Fruit fly (Drosophila melanogaster): ENCODE results near the gene Fbw5.
A peak's percentile ranks its signal among the peaks of the same experiment; 100 is the strongest.

Fbw5 gene

DNA sequence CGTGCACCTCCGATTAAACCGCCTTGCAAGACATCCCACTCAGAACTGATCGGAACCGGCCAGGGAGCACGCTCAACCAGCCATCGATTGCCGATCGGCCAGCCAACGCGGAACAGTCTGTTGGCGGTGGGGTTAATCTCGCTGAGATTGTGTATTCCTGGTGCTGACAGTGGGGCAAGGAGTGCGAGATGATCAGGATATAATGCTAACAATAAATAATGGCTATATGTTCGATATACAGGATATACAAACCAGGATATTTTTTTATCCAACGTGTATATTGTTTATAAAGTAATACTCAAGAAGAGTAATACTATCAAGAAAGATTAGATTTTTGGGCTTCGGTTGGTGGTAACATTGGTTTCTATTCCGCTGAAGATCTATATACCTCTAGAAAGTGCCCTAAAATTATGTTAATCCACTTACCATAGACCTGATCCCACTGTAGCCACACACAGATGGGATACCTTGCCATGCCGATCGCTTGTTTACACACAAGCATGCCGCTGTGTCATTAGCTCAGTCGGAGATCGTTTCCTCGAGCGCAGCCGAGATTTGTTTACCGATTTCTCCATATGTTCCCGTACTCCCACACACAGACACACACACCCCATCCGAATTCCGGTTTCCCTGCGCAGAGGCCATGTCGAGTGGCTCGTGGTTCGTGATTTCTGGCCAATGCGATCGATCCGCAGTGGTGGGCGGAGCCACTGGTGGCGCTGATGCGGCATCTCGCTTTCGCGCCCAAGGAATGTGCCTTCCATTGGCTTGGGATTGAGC, 46.2 kb downstream of the Fbw5 start, which contains the start of gene H2.0:
H2.0 (minus strand) TSS at position 51 of the 780 bp plus-strand sequence.
- TF ChIP-seq Ets98B (GFP tag; IDR thresholded peaks at IDR 0.05) = peak; percentile 21; the same call in 1 of the 2 replicates
- peak; percentile 10 for TF ChIP-seq CG13204 (GFP tag; optimal IDR thresholded peaks at IDR 0.05)
- TF ChIP-seq rn (GFP tag; IDR thresholded peaks at IDR 0.05) = 0 out of 2 replicates have a peak, but pooled peaks have one; percentile 17
- 0 out of 3 replicates have a peak, but pooled peaks have one; percentile 17 for TF ChIP-seq fd96Ca (GFP tag; IDR thresholded peaks at IDR 0.05)
- TF ChIP-seq CG12605 (GFP tag; IDR thresholded peaks at IDR 0.05) = no peak
- peak; percentile 75 for TF ChIP-seq CG15710 (tag; optimal IDR thresholded peaks at IDR 0.05)
- TF ChIP-seq CG9948 (tag; optimal IDR thresholded peaks at IDR 0.05) = peak; percentile 62
- TF ChIP-seq gl (tag; optimal IDR thresholded peaks at IDR 0.05) = peak; percentile 42
- peak; percentile 79 for TF ChIP-seq CG14655 (GFP tag; optimal IDR thresholded peaks at IDR 0.05)
- peak; percentile 75 for TF ChIP-seq Pif1B (GFP tag; optimal IDR thresholded peaks at IDR 0.05)
- TF ChIP-seq CG8301 (tag; optimal IDR thresholded peaks at IDR 0.05) = peak; percentile 79
- TF ChIP-seq Pif1A (GFP tag; optimal IDR thresholded peaks at IDR 0.05) = peak; percentile 55
- TF ChIP-seq CG8159 (tag; optimal IDR thresholded peaks at IDR 0.05) = peak; percentile 73
- TF ChIP-seq CG10348 (GFP tag; IDR thresholded peaks at IDR 0.05) = no peak
- no peak for TF ChIP-seq CG32121 (GFP tag; IDR thresholded peaks at IDR 0.05)

Measured in whole organism, pupa.